Fruit fly (Drosophila melanogaster) whole organism, embryonic: ENCODE results near the gene yellow-e.

Experiments used
- BEAF-32 ChIP-seq: fragments of 200-800 bp; sonication (Bioruptor generic); optimal IDR thresholded peaks from 3 replicates; lab custom pipeline; 2017; ENCODE audit warnings: missing biosample characterization, missing genetic modification characterization, mild to moderate bottlenecking, moderate library complexity, missing genetic modification reagents
- CG11398 ChIP-seq: fragments of 200-800 bp; sonication (Bioruptor generic); optimal IDR thresholded peaks from 2 replicates; lab custom pipeline; 2016; ENCODE audit warnings: missing biosample characterization, missing genetic modification characterization
- CG11456 ChIP-seq: fragments of 200-800 bp; sonication (Bioruptor generic); IDR thresholded peaks from 3 replicates; pipeline ENCODE4 v1.3.6; 2022; ENCODE audit warnings: missing biosample characterization, missing genetic modification characterization
- CG13123 ChIP-seq: fragments of 200-800 bp; sonication (Bioruptor generic); optimal IDR thresholded peaks from 2 replicates; lab custom pipeline; 2016; ENCODE audit warnings: missing biosample characterization, missing genetic modification characterization
- CG16863 ChIP-seq: fragments of 200-800 bp; sonication (Bioruptor generic); optimal IDR thresholded peaks from 3 replicates; lab custom pipeline; 2016; ENCODE audit warnings: missing biosample characterization, missing genetic modification characterization
- CG17359 ChIP-seq: fragments of 200-800 bp; sonication (Bioruptor generic); optimal IDR thresholded peaks from 3 replicates; lab custom pipeline; 2018; ENCODE audit warnings: missing biosample characterization, mild to moderate bottlenecking, missing genetic modification characterization, moderate library complexity
- CG17612 ChIP-seq: fragments of 200-800 bp; sonication (Bioruptor generic); IDR thresholded peaks from 2 replicates; pipeline ENCODE4 v1.3.6; 2022; ENCODE audit warnings: missing biosample characterization, missing genetic modification characterization
- CG1792 ChIP-seq: fragments of 200-800 bp; sonication (Bioruptor generic); optimal IDR thresholded peaks from 2 replicates; lab custom pipeline; 2016; ENCODE audit warnings: missing biosample characterization, missing genetic modification characterization
- CG34422 ChIP-seq: fragments of 200-800 bp; sonication (Bioruptor generic); IDR thresholded peaks from 3 replicates; pipeline ENCODE4 v1.3.6; 2022; ENCODE audit warnings: missing biosample characterization, missing genetic modification characterization
- CG4282 ChIP-seq: fragments of 200-800 bp; sonication (Bioruptor generic); optimal IDR thresholded peaks from 2 replicates; lab custom pipeline; 2016; ENCODE audit warnings: missing biosample characterization, missing genetic modification characterization
- CG4404 ChIP-seq: fragments of 200-800 bp; sonication (Bioruptor generic); IDR thresholded peaks from 2 replicates; pipeline ENCODE4 v1.3.6; 2022; ENCODE audit warnings: missing biosample characterization, missing genetic modification characterization
- CG4730 ChIP-seq: fragments of 200-800 bp; sonication (Bioruptor generic); IDR thresholded peaks from 2 replicates; pipeline ENCODE4 v1.3.6; 2022; ENCODE audit warnings: missing biosample characterization, missing genetic modification characterization
- CG4820 ChIP-seq: fragments of 200-800 bp; sonication (Bioruptor generic); optimal IDR thresholded peaks from 3 replicates; lab custom pipeline; 2016; ENCODE audit warnings: missing biosample characterization, missing genetic modification characterization
- CG6765 ChIP-seq: fragments of 200-800 bp; sonication (Bioruptor generic); optimal IDR thresholded peaks from 3 replicates; lab custom pipeline; 2017; ENCODE audit warnings: missing biosample characterization, mild to moderate bottlenecking, missing genetic modification characterization
- CG6791 ChIP-seq: fragments of 200-800 bp; sonication (Bioruptor generic); IDR thresholded peaks from 3 replicates; pipeline ENCODE4 v1.3.6; 2022; ENCODE audit warnings: missing biosample characterization, missing genetic modification characterization; ENCODE audit not compliant: partially characterized antibody
- CG6854 ChIP-seq: fragments of 200-800 bp; sonication (Bioruptor generic); optimal IDR thresholded peaks from 3 replicates; lab custom pipeline; 2017; ENCODE audit warnings: missing biosample characterization, mild to moderate bottlenecking, missing genetic modification characterization
- CG8388 ChIP-seq: fragments of 200-800 bp; sonication (Bioruptor generic); optimal IDR thresholded peaks from 2 replicates; lab custom pipeline; 2019; ENCODE audit warnings: missing biosample characterization, mild to moderate bottlenecking, missing genetic modification characterization, moderate library complexity
- Deaf1 ChIP-seq: fragments of 200-800 bp; optimal IDR thresholded peaks from 3 replicates; lab custom pipeline; 2019; ENCODE audit warnings: missing biosample characterization, mild to moderate bottlenecking, missing genetic modification characterization, moderate library complexity
- Dfd ChIP-seq, 2 experiments: fragments of >200 bp; optimal IDR thresholded peaks; 2 replicates each; lab custom pipeline; 2017; ENCODE audit warnings: missing biosample characterization in 2 of 2, missing genetic modification characterization in 2 of 2
- Ets65A ChIP-seq: fragments of 200-800 bp; sonication (Bioruptor generic); peaks from one replicate; lab custom pipeline; 2016; ENCODE audit warnings: missing biosample characterization, missing genetic modification characterization
- GATAe ChIP-seq: fragments of 200-800 bp; sonication (Bioruptor generic); conservative IDR thresholded peaks from 2 replicates; pipeline ENCODE4 v1.3.6; 2022; ENCODE audit warnings: missing biosample characterization, missing genetic modification characterization
- Gsc ChIP-seq: fragments of 200-800 bp; sonication (Bioruptor generic); IDR thresholded peaks from 2 replicates; pipeline ENCODE4 v1.3.6; 2022; ENCODE audit warnings: missing biosample characterization, missing genetic modification characterization
- MTF-1 ChIP-seq: fragments of 200-800 bp; sonication (Bioruptor generic); optimal IDR thresholded peaks from 2 replicates; lab custom pipeline; 2018; ENCODE audit warnings: missing biosample characterization, mild to moderate bottlenecking, missing genetic modification characterization, borderline replicate concordance
- Med ChIP-seq: fragments of 200-800 bp; sonication (Bioruptor generic); peaks from one replicate; lab custom pipeline; 2016; ENCODE audit warnings: missing biosample characterization, missing genetic modification characterization, mild to moderate bottlenecking, inconsistent platforms, moderate library complexity
- Ravus ChIP-seq: fragments of 200-800 bp; sonication (Bioruptor generic); IDR thresholded peaks from 2 replicates; pipeline ENCODE4 v1.3.6; 2022; ENCODE audit warnings: missing biosample characterization, missing genetic modification characterization
- Sox102F ChIP-seq: fragments of 200-800 bp; sonication (Bioruptor generic); optimal IDR thresholded peaks from 2 replicates; lab custom pipeline; 2018; ENCODE audit warnings: missing biosample characterization, mild to moderate bottlenecking, missing genetic modification characterization, moderate library complexity
- YL-1 ChIP-seq: fragments of 200-800 bp; sonication (Bioruptor generic); optimal IDR thresholded peaks from 3 replicates; lab custom pipeline; 2017; ENCODE audit warnings: missing biosample characterization, mild to moderate bottlenecking, missing genetic modification characterization
- amos ChIP-seq: fragments of 200-800 bp; sonication (Bioruptor generic); IDR thresholded peaks from 2 replicates; pipeline ENCODE4 v1.3.6; 2022; ENCODE audit warnings: missing biosample characterization, missing genetic modification characterization; ENCODE audit not compliant: partially characterized antibody
- ase ChIP-seq: fragments of 200-800 bp; sonication (Bioruptor generic); IDR thresholded peaks from 3 replicates; pipeline ENCODE4 v1.3.6; 2022; ENCODE audit warnings: missing biosample characterization, missing genetic modification characterization
- chm ChIP-seq: fragments of 200-800 bp; sonication (Bioruptor generic); IDR thresholded peaks from 2 replicates; pipeline ENCODE4 v1.3.6; 2022; ENCODE audit warnings: missing biosample characterization, missing genetic modification characterization
- croc ChIP-seq: fragments of 200-800 bp; sonication (Bioruptor generic); conservative IDR thresholded peaks from 3 replicates; pipeline ENCODE4 v1.3.6; 2022; ENCODE audit warnings: missing biosample characterization, missing genetic modification characterization
- crol ChIP-seq: fragments of 200-800 bp; sonication (Bioruptor generic); IDR thresholded peaks from 2 replicates; pipeline ENCODE4 v1.3.6; 2022; ENCODE audit warnings: missing biosample characterization, missing genetic modification characterization
- crp ChIP-seq, 2 experiments: fragments of 200-800 bp; sonication (Bioruptor generic); optimal IDR thresholded peaks; 2 replicates in 1 of 2; 3 replicates in 1 of 2; lab custom pipeline; 2017; ENCODE audit warnings: missing biosample characterization in 2 of 2, missing genetic modification characterization in 2 of 2, mild to moderate bottlenecking in 1 of 2, moderate library complexity in 1 of 2
- cwo ChIP-seq: fragments of 200-800 bp; sonication (Bioruptor generic); optimal IDR thresholded peaks from 3 replicates; lab custom pipeline; 2017; ENCODE audit warnings: missing biosample characterization, missing genetic modification characterization, mild to moderate bottlenecking, moderate library complexity, missing genetic modification reagents
- dimm ChIP-seq: fragments of 200-800 bp; sonication (Bioruptor generic); IDR thresholded peaks from 2 replicates; pipeline ENCODE4 v1.3.6; 2022; ENCODE audit warnings: missing biosample characterization, missing genetic modification characterization
- eve ChIP-seq, 2 experiments: fragments of >200 bp; optimal IDR thresholded peaks; 2 replicates each; lab custom pipeline; 2017; ENCODE audit warnings: missing biosample characterization in 2 of 2, missing genetic modification characterization in 2 of 2
- fu2 ChIP-seq: fragments of 200-800 bp; sonication (Bioruptor generic); optimal IDR thresholded peaks from 2 replicates; lab custom pipeline; 2016; ENCODE audit warnings: missing biosample characterization, missing genetic modification characterization
- grau ChIP-seq: fragments of 200-800 bp; optimal IDR thresholded peaks from 3 replicates; lab custom pipeline; 2019; ENCODE audit warnings: missing biosample characterization, mild to moderate bottlenecking, missing genetic modification characterization, moderate library complexity
- gt ChIP-seq: fragments of 200-800 bp; sonication (Bioruptor generic); IDR thresholded peaks from 2 replicates; pipeline ENCODE4 v1.3.6; 2022; ENCODE audit warnings: missing biosample characterization, missing genetic modification characterization
- mam ChIP-seq: fragments of 200-800 bp; sonication (Bioruptor generic); optimal IDR thresholded peaks from 3 replicates; lab custom pipeline; 2016; ENCODE audit warnings: missing biosample characterization, missing genetic modification characterization
- nerfin-2 ChIP-seq: fragments of 200-800 bp; sonication (Bioruptor generic); IDR thresholded peaks from 2 replicates; pipeline ENCODE4 v1.3.6; 2022; ENCODE audit warnings: missing biosample characterization, missing genetic modification characterization; ENCODE audit not compliant: partially characterized antibody
- onecut ChIP-seq: fragments of 200-800 bp; sonication (Bioruptor generic); IDR thresholded peaks from 2 replicates; pipeline ENCODE4 v1.3.6; 2022; ENCODE audit warnings: missing biosample characterization, missing genetic modification characterization
- pb ChIP-seq: fragments of 200-800 bp; sonication (Bioruptor generic); optimal IDR thresholded peaks from 3 replicates; lab custom pipeline; 2016; ENCODE audit warnings: missing biosample characterization, missing genetic modification characterization
- pfk ChIP-seq: fragments of 200-800 bp; sonication (Bioruptor generic); optimal IDR thresholded peaks from 2 replicates; lab custom pipeline; 2018; ENCODE audit warnings: missing biosample characterization, mild to moderate bottlenecking, missing genetic modification characterization, moderate library complexity
- sens-2 ChIP-seq: fragments of 200-800 bp; sonication (Bioruptor generic); IDR thresholded peaks from 2 replicates; pipeline ENCODE4 v1.3.6; 2022; ENCODE audit warnings: missing biosample characterization, missing genetic modification characterization
- sisA ChIP-seq: fragments of 200-800 bp; sonication (Bioruptor generic); IDR thresholded peaks from 2 replicates; pipeline ENCODE4 v1.3.6; 2022; ENCODE audit warnings: missing biosample characterization, missing genetic modification characterization
- tin ChIP-seq: fragments of 200-800 bp; sonication (Bioruptor generic); optimal IDR thresholded peaks from 3 replicates; lab custom pipeline; 2016; ENCODE audit warnings: missing biosample characterization, missing genetic modification characterization
- wdn ChIP-seq: fragments of 200-800 bp; sonication (Bioruptor generic); IDR thresholded peaks from 2 replicates; pipeline ENCODE4 v1.3.6; 2022; ENCODE audit warnings: missing biosample characterization, missing genetic modification characterization
- wor ChIP-seq: fragments of 200-800 bp; sonication (Bioruptor generic); IDR thresholded peaks from 2 replicates; pipeline ENCODE4 v1.3.6; 2022; ENCODE audit warnings: missing biosample characterization, missing genetic modification characterization

The yellow-e gene

DNA sequence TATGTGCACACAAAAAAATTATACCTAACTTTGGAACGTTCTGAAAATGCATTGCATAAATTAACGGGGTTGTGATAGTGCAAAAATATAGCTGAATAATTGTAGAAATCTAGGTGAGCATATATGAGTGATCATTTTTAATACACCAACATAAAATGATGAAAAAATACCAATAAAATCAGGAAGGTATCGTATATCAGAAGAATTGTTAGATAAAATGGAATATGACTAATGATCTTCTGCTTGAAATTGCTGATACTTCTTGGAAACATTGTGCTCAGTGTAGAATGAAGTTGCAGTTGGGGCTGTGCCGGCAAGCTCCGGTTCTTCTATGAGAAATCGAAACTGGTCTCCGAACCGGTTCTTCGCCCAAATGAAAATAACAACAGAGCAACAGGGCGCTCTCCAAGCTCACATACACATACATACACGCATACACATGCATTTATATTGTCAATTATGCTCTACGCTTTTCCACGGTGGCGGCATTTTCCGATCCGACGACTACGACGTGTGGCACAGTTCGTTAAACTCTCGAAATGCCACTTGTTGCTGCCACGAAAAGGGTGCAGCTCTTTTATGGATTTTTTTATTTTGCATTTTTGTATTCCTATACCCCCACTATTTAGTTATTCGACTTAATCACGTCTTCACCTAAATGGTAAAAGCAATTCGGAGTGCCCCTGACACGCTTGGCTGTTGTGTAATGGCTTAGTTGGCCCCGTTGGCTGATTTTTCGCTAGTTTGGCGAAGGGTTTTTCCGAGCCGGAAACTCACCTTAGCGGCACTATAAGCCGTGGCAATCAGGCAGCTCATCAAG lies 14.0 kb downstream of the yellow-e start (continued):
- TF ChIP-seq CG6791: no peak
- TF ChIP-seq crp (GFP tag; optimal IDR thresholded peaks at IDR 0.05; lab: Kevin White, UChicago): peak in 1 of 2 experiments; percentile 53
- TF ChIP-seq fu2 (GFP tag; lab: Kevin White, UChicago): peak; percentile 85
- TF ChIP-seq chm (GFP tag; lab: Robert Waterston, UW): no peak; the same call in 1 of the 2 replicates
- TF ChIP-seq tin (GFP tag; lab: Kevin White, UChicago): peak; percentile 80
- TF ChIP-seq CG17359 (tag; lab: Kevin White, UChicago): peak; percentile 82
- TF ChIP-seq onecut (GFP tag; lab: Robert Waterston, UW): peak; percentile 53
- no peak for TF ChIP-seq Dfd (GFP tag; optimal IDR thresholded peaks at IDR 0.05; lab: Kevin White, UChicago)
- peak; percentile 90 for TF ChIP-seq CG16863 (GFP tag; lab: Kevin White, UChicago)
- peak; percentile 71; the same call in 1 of the 3 replicates for TF ChIP-seq CG11456 (GFP tag; lab: Robert Waterston, UW)
- peak; percentile 64 for TF ChIP-seq MTF-1 (GFP tag; lab: Kevin White, UChicago)
- peak; percentile 93 for TF ChIP-seq grau (tag; lab: Kevin White, UChicago)
- TF ChIP-seq eve (GFP tag; optimal IDR thresholded peaks at IDR 0.05; lab: Kevin White, UChicago): peak in 1 of 2 experiments; percentile 97
- TF ChIP-seq sens-2 (GFP tag; lab: Robert Waterston, UW): peak; percentile 75; the same call in 1 of the 2 replicates
- peak; percentile 3 for TF ChIP-seq YL-1
- TF ChIP-seq croc: peak; percentile 81
- TF ChIP-seq Ravus (GFP tag; lab: Robert Waterston, UW): peak; percentile 66
- peak; percentile 53; the same call in 1 of the 2 replicates for TF ChIP-seq wdn (GFP tag; lab: Robert Waterston, UW)
- peak; percentile 54 for TF ChIP-seq CG17612
- TF ChIP-seq nerfin-2 (GFP tag; lab: Robert Waterston, UW): no peak
- TF ChIP-seq crol (GFP tag; lab: Robert Waterston, UW): no peak
- TF ChIP-seq CG1792: peak; percentile 79
- peak; percentile 48 for TF ChIP-seq Deaf1
- TF ChIP-seq ase: peak; percentile 66
- peak; percentile 81 for TF ChIP-seq sisA
- TF ChIP-seq dimm (GFP tag; lab: Robert Waterston, UW): peak; percentile 11; the same call in 1 of the 2 replicates
- TF ChIP-seq CG6765 (GFP tag; lab: Kevin White, UChicago): peak; percentile 79
- TF ChIP-seq Ets65A (GFP tag; lab: Kevin White, UChicago): peak; percentile 96
- TF ChIP-seq mam (GFP tag; lab: Kevin White, UChicago): peak; percentile 86
- peak; percentile 78 for TF ChIP-seq CG4730 (GFP tag; lab: Robert Waterston, UW)
- TF ChIP-seq BEAF-32: no peak
- TF ChIP-seq wor (GFP tag; lab: Robert Waterston, UW): peak; percentile 83
- TF ChIP-seq Gsc: peak; percentile 49
- no peak for TF ChIP-seq pfk (GFP tag; lab: Kevin White, UChicago)
- peak; percentile 92 for TF ChIP-seq Sox102F (GFP tag; lab: Kevin White, UChicago)
- peak; percentile 98 for TF ChIP-seq Med (GFP tag; lab: Kevin White, UChicago)
- TF ChIP-seq CG11398 (GFP tag; lab: Kevin White, UChicago): peak; percentile 89
- TF ChIP-seq CG4820 (GFP tag; lab: Kevin White, UChicago): peak; percentile 83
- peak; percentile 74 for TF ChIP-seq pb (GFP tag; lab: Kevin White, UChicago)
- TF ChIP-seq CG34422 (GFP tag; lab: Robert Waterston, UW): peak; percentile 85
- TF ChIP-seq CG8388 (GFP tag; lab: Kevin White, UChicago): peak; percentile 91
- peak; percentile 63 for TF ChIP-seq CG6854
- peak; percentile 66 for TF ChIP-seq CG4282 (GFP tag; lab: Kevin White, UChicago)
- TF ChIP-seq cwo (GFP tag; lab: Kevin White, UChicago): peak; percentile 72
- TF ChIP-seq amos (GFP tag; lab: Robert Waterston, UW): no peak
- peak; percentile 80 for TF ChIP-seq CG4404
- TF ChIP-seq GATAe (GFP tag; lab: Robert Waterston, UW): no peak; the same call in 1 of the 2 replicates
- TF ChIP-seq CG13123 (GFP tag; lab: Kevin White, UChicago): peak; percentile 65
- TF ChIP-seq gt: 0 out of 2 replicates have a peak, but pooled peaks have one; percentile 31
